Worm (Caenorhabditis elegans): ENCODE data around the gene drr-2.
A peak's percentile ranks its signal among the peaks of the same experiment; 100 is the strongest.

drr-2 gene

DNA sequence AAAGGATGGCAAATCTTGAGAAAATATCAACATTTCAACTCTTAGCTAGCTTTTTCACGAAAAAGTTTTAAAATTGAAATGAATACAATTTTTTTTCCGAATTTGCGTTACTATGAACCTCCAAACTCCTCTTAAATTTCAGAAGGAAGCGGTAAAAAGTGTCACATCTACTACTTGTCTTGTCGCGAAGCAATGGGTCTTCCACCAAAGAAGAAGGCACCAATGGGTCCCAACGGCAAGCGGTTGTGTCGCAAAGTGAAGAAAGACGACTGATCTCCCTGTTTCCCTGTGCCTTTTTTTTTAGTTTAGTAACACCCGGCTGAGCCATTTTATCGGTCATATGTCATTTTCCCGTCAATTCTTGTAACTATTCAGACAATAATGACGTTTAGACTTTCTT is 22.4 kb downstream of the drr-2 start:
- TF ChIP-seq ceh-58 (GFP tag; IDR thresholded peaks at IDR 0.05) (no peak), nfyb-1 (GFP tag; IDR thresholded peaks at IDR 0.05) (0 out of 2 replicates have a peak, but pooled peaks have one; percentile 23), lin-35 (GFP tag; optimal IDR thresholded peaks at IDR 0.05) (peak in 1 of 3 experiments; percentile 4)

ce11 chrIII:13616793-13617192 is 26.6 kb downstream of the drr-2 start, which contains the start of gene T12D8.9:
T12D8.9 (plus strand) TSS chrIII:13617104.
- TF ChIP-seq F37B4.10 (GFP tag; IDR thresholded peaks at IDR 0.05), result no peak
- TF ChIP-seq ztf-25 (GFP tag; IDR thresholded peaks at IDR 0.05), result no peak
- TF ChIP-seq sea-2 (GFP tag; IDR thresholded peaks at IDR 0.05), result no peak

DNA sequence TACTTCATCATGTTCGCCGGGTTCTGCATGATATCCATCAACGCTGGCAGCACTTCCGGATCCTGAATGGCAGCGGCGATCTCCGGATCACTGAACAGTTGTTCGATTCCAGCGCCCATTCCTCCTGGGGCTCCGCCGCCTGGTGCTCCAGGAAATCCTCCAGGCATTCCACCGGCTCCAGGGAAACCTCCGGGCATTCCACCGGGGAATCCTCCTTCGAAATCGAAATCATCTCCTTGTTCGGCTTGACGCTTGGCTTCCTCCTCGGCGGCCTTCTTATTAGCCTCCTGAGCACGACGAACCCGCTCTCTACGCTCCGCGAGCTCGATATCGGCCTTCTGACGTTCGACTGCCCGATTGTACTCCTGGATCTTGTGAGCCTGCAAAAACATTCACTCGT is 27.8 kb downstream of the drr-2 start:
- TF ChIP-seq dox-1 (GFP tag; IDR thresholded peaks at IDR 0.05) (peak; percentile 36; the same call in 1 of the 2 replicates), lin-26 (GFP tag; IDR thresholded peaks at IDR 0.05) (0 out of 2 replicates have a peak, but pooled peaks have one; percentile 42), fkh-3 (tag; optimal IDR thresholded peaks at IDR 0.05) (peak; percentile 43), zfh-2 (GFP tag; conservative IDR thresholded peaks at IDR 0.05) (peak; percentile 94), egrh-3 (GFP tag; IDR thresholded peaks at IDR 0.05) (peak; percentile 82), mcd-1 (GFP tag; IDR thresholded peaks at IDR 0.05) (0 out of 2 replicates have a peak, but pooled peaks have one; percentile 19), F23B12.7 (tag; optimal IDR thresholded peaks at IDR 0.05; ENCODE audit: insufficient read depth) (no peak), C06A6.2 (GFP tag; conservative IDR thresholded peaks at IDR 0.05) (no peak)

DNA sequence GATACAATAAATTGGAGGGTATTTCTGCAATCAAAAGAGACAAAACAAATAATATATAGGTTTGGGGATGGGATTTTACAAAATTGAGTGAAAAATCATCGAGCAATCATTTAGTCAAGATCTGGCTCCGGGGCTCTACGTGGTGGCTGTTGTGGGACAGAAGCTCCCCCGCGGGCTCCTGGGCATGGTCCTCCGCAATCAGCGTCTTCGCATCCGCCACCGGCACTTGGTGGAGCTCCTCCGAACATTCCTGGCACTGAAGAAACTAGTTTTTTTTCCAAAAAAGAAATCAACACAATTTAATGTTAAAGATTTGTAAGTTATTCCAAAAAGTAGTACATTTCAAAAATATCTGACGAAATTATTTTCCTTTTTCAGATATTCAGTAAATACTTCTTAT is 28.6 kb downstream of the drr-2 start:
- TF ChIP-seq mcd-1 (GFP tag; IDR thresholded peaks at IDR 0.05) (0 out of 2 replicates have a peak, but pooled peaks have one; percentile 11), hlh-12 (tag; optimal IDR thresholded peaks at IDR 0.05) (no peak), zfh-2 (GFP tag; conservative IDR thresholded peaks at IDR 0.05) (peak; percentile 48; the same call in 1 of the 2 replicates), pbrm-1 (GFP tag; IDR thresholded peaks at IDR 0.05) (no peak), egrh-3 (GFP tag; IDR thresholded peaks at IDR 0.05) (peak; percentile 58; the same call in 1 of the 2 replicates)

DNA sequence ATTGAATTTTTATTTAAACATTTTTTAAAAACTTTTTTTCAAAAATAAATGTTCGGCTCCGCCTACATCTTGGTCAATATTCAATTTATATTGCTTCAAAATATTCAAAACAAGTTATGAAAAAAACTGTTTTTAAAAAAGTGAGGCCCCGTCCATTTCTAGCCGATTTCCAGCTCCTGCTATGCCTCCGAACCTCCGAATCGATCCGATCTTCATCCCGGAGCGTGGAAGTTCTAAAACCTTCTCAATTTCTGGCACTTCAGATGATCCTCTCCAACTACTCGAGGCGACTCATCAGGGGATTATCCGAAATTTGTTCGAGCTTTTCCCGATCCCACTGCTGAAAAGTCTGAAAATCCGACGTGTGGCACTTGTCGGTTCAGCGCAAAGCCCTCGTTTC is 29.2 kb downstream of the drr-2 start:
- TF ChIP-seq F57A8.1 (GFP tag; optimal IDR thresholded peaks at IDR 0.05) (no peak), sdz-38 (tag; optimal IDR thresholded peaks at IDR 0.05) (no peak), him-1 (tag; optimal IDR thresholded peaks at IDR 0.05) (peak; percentile 30), Y53F4B.3 (GFP tag; IDR thresholded peaks at IDR 0.05) (no peak), Y53G8AR.9 (GFP tag; conservative IDR thresholded peaks at IDR 0.05) (no peak), nhr-120 (GFP tag; IDR thresholded peaks at IDR 0.05) (no peak), Y95B8A.8 (GFP tag; IDR thresholded peaks at IDR 0.05) (0 out of 2 replicates have a peak, but pooled peaks have one; percentile 24)

ce11 chrIII:13607833-13608232 is 35.5 kb downstream of the drr-2 start, which contains the start of gene shpk-1:
shpk-1 (plus strand) TSS chrIII:13608020.
- TF ChIP-seq B0261.1 (tag; optimal IDR thresholded peaks at IDR 0.05) (no peak), attf-3 (GFP tag; conservative IDR thresholded peaks at IDR 0.05) (no peak), cebp-1 (GFP tag; IDR thresholded peaks at IDR 0.05) (no peak), cebp-1 (tag; optimal IDR thresholded peaks at IDR 0.05) (no peak), F37B4.10 (GFP tag; IDR thresholded peaks at IDR 0.05) (no peak), ZK185.1 (tag; optimal IDR thresholded peaks at IDR 0.05; ENCODE audit: poor library complexity, severe bottlenecking) (no peak), let-607 (tag; optimal IDR thresholded peaks at IDR 0.05) (peak; percentile 74 to 83), mes-4 (tag; optimal IDR thresholded peaks at IDR 0.05) (no peak), dpl-1 (GFP tag; optimal IDR thresholded peaks at IDR 0.05) (no peak), F52B5.7 (tag; optimal IDR thresholded peaks at IDR 0.05) (no peak), lin-40 (tag; optimal IDR thresholded peaks at IDR 0.05) (no peak), F49E8.2 (tag; optimal IDR thresholded peaks at IDR 0.05; ENCODE audit: insufficient read depth) (no peak), ztf-25 (GFP tag; IDR thresholded peaks at IDR 0.05) (no peak), Y53G8AR.9 (GFP tag; conservative IDR thresholded peaks at IDR 0.05) (no peak), sdz-38 (tag; optimal IDR thresholded peaks at IDR 0.05) (no peak), tbp1 (GFP tag; optimal IDR thresholded peaks at IDR 0.05) (peak; percentile 32), nhr-80 (tag; optimal IDR thresholded peaks at IDR 0.05) (peak; percentile 81), tlf-1 (GFP tag; optimal IDR thresholded peaks at IDR 0.05) (no peak), zfh-2 (GFP tag; conservative IDR thresholded peaks at IDR 0.05) (no peak), ceh-40 (GFP tag; IDR thresholded peaks at IDR 0.05) (no peak), nhr-27 (tag; optimal IDR thresholded peaks at IDR 0.05) (no peak), D2030.7 (GFP tag; IDR thresholded peaks at IDR 0.05) (no peak)
